Worm (Caenorhabditis elegans): ENCODE data around the gene F53B3.3.
A peak's percentile ranks its signal among the peaks of the same experiment; 100 is the strongest.

F53B3.3 gene

DNA sequence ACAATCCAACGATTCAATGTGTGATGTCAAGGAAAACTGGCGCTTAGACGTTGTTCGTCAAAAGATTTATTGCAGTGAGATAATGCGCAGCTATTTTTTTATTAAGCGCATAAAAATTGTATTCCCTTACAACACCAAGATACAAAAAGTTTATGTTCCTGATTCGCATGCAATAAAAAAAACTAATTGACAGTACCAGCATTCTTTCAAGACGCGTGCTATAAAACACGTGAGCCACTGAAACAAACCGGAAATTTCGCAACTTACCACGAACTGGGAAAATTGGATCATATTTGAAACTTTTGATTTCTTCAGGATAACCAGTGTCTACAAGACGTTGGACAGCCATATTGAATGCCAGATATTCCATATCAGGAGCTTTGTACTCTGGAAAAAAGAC is 33.5 kb downstream of the F53B3.3 start:
- peak in 1 of 2 experiments; percentile 69 for TF ChIP-seq let-607 (tag; optimal IDR thresholded peaks at IDR 0.05)
- TF ChIP-seq nhr-80 (tag; optimal IDR thresholded peaks at IDR 0.05): peak; percentile 3
- TF ChIP-seq cebp-1 (GFP tag; IDR thresholded peaks at IDR 0.05): peak; percentile 89
- TF ChIP-seq cebp-1 (tag; optimal IDR thresholded peaks at IDR 0.05): peak; percentile 89
- TF ChIP-seq xnd-1 (tag; optimal IDR thresholded peaks at IDR 0.05): no peak
- no peak for TF ChIP-seq pha-4 (tag; optimal IDR thresholded peaks at IDR 0.05)
- TF ChIP-seq lin-26 (GFP tag; IDR thresholded peaks at IDR 0.05): no peak

DNA sequence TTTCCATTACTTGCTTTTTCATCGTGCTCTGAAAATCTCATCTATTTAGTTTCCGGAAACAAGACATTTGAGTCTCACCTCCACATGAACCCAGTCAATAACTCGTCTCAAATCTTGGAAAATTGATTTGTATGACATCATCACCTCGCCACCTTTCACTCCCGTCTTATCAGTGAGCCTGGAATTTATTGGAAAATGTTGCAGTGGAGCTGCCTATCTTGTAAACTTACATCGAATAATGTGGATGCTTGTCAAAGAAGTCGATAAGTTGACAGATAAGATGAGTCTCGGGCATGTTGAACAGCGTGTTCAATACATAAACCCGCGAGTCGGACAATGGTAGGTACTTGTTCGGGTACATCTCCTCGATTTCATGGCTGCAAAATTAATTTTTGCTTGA is 34.2 kb downstream of the F53B3.3 start:
- TF ChIP-seq chd-7 (tag; optimal IDR thresholded peaks at IDR 0.05): no peak
- no peak for TF ChIP-seq nfya-2 (GFP tag; IDR thresholded peaks at IDR 0.05)
- no peak for TF ChIP-seq mes-4 (tag; optimal IDR thresholded peaks at IDR 0.05)
- TF ChIP-seq Y53F4B.3 (GFP tag; IDR thresholded peaks at IDR 0.05): no peak
- TF ChIP-seq nfyb-1 (GFP tag; IDR thresholded peaks at IDR 0.05): no peak
- no peak for TF ChIP-seq pha-4 (tag; optimal IDR thresholded peaks at IDR 0.05)
- no peak for TF ChIP-seq ceh-40 (GFP tag; IDR thresholded peaks at IDR 0.05)
- 0 out of 2 replicates have a peak, but pooled peaks have one; percentile 45 for TF ChIP-seq dox-1 (GFP tag; IDR thresholded peaks at IDR 0.05)
- no peak for TF ChIP-seq T07F8.4 (tag; optimal IDR thresholded peaks at IDR 0.05)
- peak; percentile 78 for TF ChIP-seq nhr-80 (tag; optimal IDR thresholded peaks at IDR 0.05)
- TF ChIP-seq attf-3 (GFP tag; conservative IDR thresholded peaks at IDR 0.05): no peak
- TF ChIP-seq lin-26 (GFP tag; IDR thresholded peaks at IDR 0.05): no peak
- no peak for TF ChIP-seq ztf-22 (GFP tag; optimal IDR thresholded peaks at IDR 0.05)
- no peak for TF ChIP-seq lsy-27 (tag; optimal IDR thresholded peaks at IDR 0.05; ENCODE audit: borderline replicate concordance, insufficient read depth)
- peak; percentile 11 for TF ChIP-seq ZK185.1 (tag; optimal IDR thresholded peaks at IDR 0.05; ENCODE audit: poor library complexity, severe bottlenecking)
- peak; percentile 61 for TF ChIP-seq atf-7 (tag; optimal IDR thresholded peaks at IDR 0.05)
- TF ChIP-seq ceh-79 (tag; optimal IDR thresholded peaks at IDR 0.05): no peak
- TF ChIP-seq let-607 (tag; optimal IDR thresholded peaks at IDR 0.05): peak in 1 of 2 experiments; percentile 33
- TF ChIP-seq B0261.1 (tag; optimal IDR thresholded peaks at IDR 0.05): no peak
- TF ChIP-seq ztf-28 (GFP tag; IDR thresholded peaks at IDR 0.05): no peak
- no peak for TF ChIP-seq zim-3 (tag; optimal IDR thresholded peaks at IDR 0.05)
- TF ChIP-seq sptf-2 (GFP tag; optimal IDR thresholded peaks at IDR 0.05): no peak
- TF ChIP-seq F57C9.4 (tag; optimal IDR thresholded peaks at IDR 0.05): no peak
- TF ChIP-seq Y95B8A.8 (GFP tag; IDR thresholded peaks at IDR 0.05): no peak

DNA sequence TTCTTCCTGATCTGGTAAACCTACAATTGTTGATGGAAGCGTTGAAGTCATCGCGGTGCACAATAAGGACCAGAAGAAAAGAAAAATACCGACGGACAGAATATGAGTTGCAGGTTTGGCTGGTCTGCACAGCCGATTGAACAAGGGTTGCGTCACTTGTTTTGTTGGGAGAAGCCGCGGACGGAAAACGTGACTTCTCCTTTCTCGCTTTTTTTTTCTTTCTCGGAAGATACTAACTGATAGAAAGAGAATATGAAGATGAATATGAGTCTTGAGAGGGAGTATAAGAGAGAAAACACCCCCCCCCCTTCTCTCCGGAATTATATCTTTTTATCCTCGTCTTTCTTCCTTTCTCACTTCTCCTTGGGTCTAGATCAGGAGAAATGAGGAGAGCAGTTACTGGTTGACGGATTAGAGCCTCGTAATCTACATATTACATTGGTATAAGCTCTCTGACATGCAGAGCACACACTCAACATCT is 43.2 kb downstream of the F53B3.3 start, which contains the start of gene ssr-2:
Gene ssr-2, minus strand, starts transcription at position 51 of the 481 bp plus-strand sequence.
- TF ChIP-seq unc-130 (GFP tag; optimal IDR thresholded peaks at IDR 0.05) (no peak), lsy-27 (tag; optimal IDR thresholded peaks at IDR 0.05; ENCODE audit: borderline replicate concordance, insufficient read depth) (no peak), ceh-79 (tag; optimal IDR thresholded peaks at IDR 0.05) (no peak), madf-10 (tag; optimal IDR thresholded peaks at IDR 0.05) (no peak), ceh-91 (GFP tag; IDR thresholded peaks at IDR 0.05) (no peak), athp-1 (tag; optimal IDR thresholded peaks at IDR 0.05) (no peak), egl-18 (GFP tag; IDR thresholded peaks at IDR 0.05) (no peak)

DNA sequence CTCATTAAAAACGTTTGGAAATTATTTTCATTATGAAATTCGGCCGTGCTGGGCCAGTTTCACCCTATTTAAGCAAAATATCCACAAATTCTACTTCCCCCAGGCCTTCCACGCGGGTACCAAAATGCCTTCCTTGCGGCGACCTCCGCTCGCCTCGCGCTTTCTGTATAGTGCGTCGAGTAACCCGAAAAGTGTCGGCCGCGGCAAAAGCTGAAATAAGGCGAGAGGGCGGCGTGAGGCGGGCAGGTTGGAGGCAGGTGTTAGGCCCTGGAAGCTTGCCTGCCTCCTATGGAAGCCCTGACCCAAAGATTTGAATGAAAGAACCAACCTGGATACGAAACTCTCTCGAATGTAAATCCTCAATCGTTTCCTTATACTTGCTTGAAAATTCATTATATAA is 44.6 kb downstream of the F53B3.3 start:
- TF ChIP-seq ztf-22 (GFP tag; optimal IDR thresholded peaks at IDR 0.05): no peak
- TF ChIP-seq egrh-3 (GFP tag; IDR thresholded peaks at IDR 0.05): peak; percentile 43; the same call in 1 of the 2 replicates
- no peak for TF ChIP-seq nhr-27 (tag; optimal IDR thresholded peaks at IDR 0.05)
- peak; percentile 77 for TF ChIP-seq zfh-2 (GFP tag; conservative IDR thresholded peaks at IDR 0.05)
- TF ChIP-seq ama-1 (optimal IDR thresholded peaks at IDR 0.05): no peak
- TF ChIP-seq ama-1 (GFP tag; optimal IDR thresholded peaks at IDR 0.05): no peak
- no peak for TF ChIP-seq lsl-1 (GFP tag; optimal IDR thresholded peaks at IDR 0.05)

Data from whole organism, young adult.